Worm (Caenorhabditis elegans) whole organism, young adult: ENCODE results near the gene fntb-1.

Experiments used
- B0336.3 ChIP-seq: fragments of 200-800 bp; sonication (Bioruptor generic); IDR thresholded peaks from 2 replicates; pipeline ENCODE4 v1.3.6; 2022; ENCODE audit warnings: missing genetic modification characterization, missing compliant biosample characterization
- D2030.7 ChIP-seq: fragments of 200-800 bp; sonication (Bioruptor generic); IDR thresholded peaks from 2 replicates; pipeline ENCODE4 v1.3.6; 2022; ENCODE audit warnings: missing genetic modification reagents, missing genetic modification characterization, missing compliant biosample characterization
- F23B12.7 ChIP-seq: sonication (generic microtip); optimal IDR thresholded peaks from 2 replicates; lab custom pipeline; 2017; ENCODE audit warnings: missing genetic modification characterization, mild to moderate bottlenecking, missing compliant biosample characterization, antibody characterized with exemption, moderate library complexity; ENCODE audit not compliant: insufficient read depth
- F33H1.4 ChIP-seq: fragments of 200-800 bp; sonication (Bioruptor generic); IDR thresholded peaks from 2 replicates; pipeline ENCODE4 v1.3.6; 2022; ENCODE audit warnings: missing genetic modification reagents, missing genetic modification characterization, missing compliant biosample characterization
- F49E8.2 ChIP-seq: sonication (generic microtip); optimal IDR thresholded peaks from 3 replicates; lab custom pipeline; 2017; ENCODE audit warnings: missing genetic modification characterization, mild to moderate bottlenecking, missing compliant biosample characterization, antibody characterized with exemption, moderate library complexity; ENCODE audit not compliant: insufficient read depth
- Y79H2A.3 ChIP-seq: fragments of 200-800 bp; sonication (Bioruptor generic); conservative IDR thresholded peaks from 2 replicates; pipeline ENCODE4 v1.3.6; 2022; ENCODE audit warnings: missing genetic modification reagents, missing genetic modification characterization, missing compliant biosample characterization
- attf-6 ChIP-seq: fragments of 200-800 bp; sonication (Bioruptor generic); IDR thresholded peaks from 2 replicates; pipeline ENCODE4 v1.3.6; 2022; ENCODE audit warnings: missing genetic modification reagents, missing genetic modification characterization, missing compliant biosample characterization
- bed-2 ChIP-seq: fragments of 200-800 bp; sonication (Bioruptor generic); IDR thresholded peaks from 2 replicates; pipeline ENCODE4 v1.3.6; 2022; ENCODE audit warnings: missing genetic modification reagents, missing genetic modification characterization, missing compliant biosample characterization
- ceh-100 ChIP-seq: fragments of 200-800 bp; sonication (Bioruptor generic); IDR thresholded peaks from 2 replicates; pipeline ENCODE4 v1.3.6; 2022; ENCODE audit warnings: missing genetic modification reagents, missing genetic modification characterization, missing compliant biosample characterization
- ceh-27 ChIP-seq: fragments of 200-800 bp; sonication (Bioruptor generic); optimal IDR thresholded peaks from 2 replicates; lab custom pipeline; 2018; ENCODE audit warnings: mild to moderate bottlenecking, missing genetic modification characterization, moderate library complexity, missing compliant biosample characterization
- ceh-91 ChIP-seq: fragments of 200-800 bp; sonication (Bioruptor generic); IDR thresholded peaks from 2 replicates; pipeline ENCODE4 v1.3.6; 2022; ENCODE audit warnings: missing genetic modification reagents, missing genetic modification characterization, missing compliant biosample characterization
- dox-1 ChIP-seq: fragments of 200-800 bp; sonication (Bioruptor generic); IDR thresholded peaks from 2 replicates; pipeline ENCODE4 v1.3.6; 2022; ENCODE audit warnings: missing genetic modification reagents, missing genetic modification characterization, missing compliant biosample characterization
- dpff-1 ChIP-seq: sonication (generic microtip); optimal IDR thresholded peaks from 2 replicates; lab custom pipeline; 2017; ENCODE audit warnings: mild to moderate bottlenecking, missing genetic modification characterization, missing compliant biosample characterization
- efl-1 ChIP-seq: fragments of 150-350 bp; optimal IDR thresholded peaks from 2 replicates; lab custom pipeline; 2014; ENCODE audit warnings: missing biosample characterization, missing genetic modification reagents, missing genetic modification characterization
- egl-44 ChIP-seq: fragments of 200-800 bp; sonication (Bioruptor generic); IDR thresholded peaks from 2 replicates; pipeline ENCODE4 v1.3.6; 2022; ENCODE audit warnings: missing genetic modification reagents, missing genetic modification characterization, missing compliant biosample characterization
- egrh-3 ChIP-seq: fragments of 200-800 bp; sonication (Bioruptor generic); IDR thresholded peaks from 2 replicates; pipeline ENCODE4 v1.3.6; 2022; ENCODE audit warnings: missing genetic modification reagents, missing genetic modification characterization, missing compliant biosample characterization
- ekl-4 ChIP-seq: fragments of 200-800 bp; sonication (Bioruptor generic); IDR thresholded peaks from 2 replicates; pipeline ENCODE4 v1.3.6; 2022; ENCODE audit warnings: missing genetic modification reagents, missing genetic modification characterization, missing compliant biosample characterization
- him-1 ChIP-seq: sonication (generic microtip); optimal IDR thresholded peaks from 2 replicates; lab custom pipeline; 2016; ENCODE audit warnings: missing genotype, missing genetic modification reagents, missing genetic modification characterization, missing compliant biosample characterization
- hmg-1.2 ChIP-seq: fragments of 200-800 bp; sonication (Bioruptor generic); IDR thresholded peaks from 2 replicates; pipeline ENCODE4 v1.3.6; 2022; ENCODE audit warnings: missing genetic modification reagents, missing genetic modification characterization, missing compliant biosample characterization
- hsf-1 ChIP-seq: fragments of 200-800 bp; sonication (Bioruptor generic); IDR thresholded peaks from 2 replicates; pipeline ENCODE4 v1.3.6; 2022; ENCODE audit warnings: missing genetic modification reagents, missing genetic modification characterization, missing compliant biosample characterization
- lin-26 ChIP-seq: fragments of 200-800 bp; sonication (Bioruptor generic); IDR thresholded peaks from 2 replicates; pipeline ENCODE4 v1.3.6; 2022; ENCODE audit warnings: missing genetic modification reagents, missing genetic modification characterization, missing compliant biosample characterization
- lin-54 ChIP-seq: fragments of 200-800 bp; sonication (Bioruptor generic); optimal IDR thresholded peaks from 2 replicates; lab custom pipeline; 2018; ENCODE audit warnings: mild to moderate bottlenecking, missing genetic modification characterization, missing compliant biosample characterization
- lsl-1 ChIP-seq: fragments of 200-800 bp; sonication (Bioruptor generic); optimal IDR thresholded peaks from 2 replicates; lab custom pipeline; 2018; ENCODE audit warnings: mild to moderate bottlenecking, missing genetic modification characterization, moderate library complexity, missing compliant biosample characterization
- madf-6 ChIP-seq: fragments of 200-800 bp; sonication (Bioruptor generic); IDR thresholded peaks from 2 replicates; pipeline ENCODE4 v1.3.6; 2022; ENCODE audit warnings: missing genetic modification reagents, missing genetic modification characterization, missing compliant biosample characterization
- madf-8 ChIP-seq: fragments of 200-800 bp; sonication (Bioruptor generic); conservative IDR thresholded peaks from 2 replicates; pipeline ENCODE4 v1.3.6; 2022; ENCODE audit warnings: missing genetic modification reagents, missing genetic modification characterization, missing compliant biosample characterization
- mcd-1 ChIP-seq: fragments of 200-800 bp; sonication (Bioruptor generic); IDR thresholded peaks from 2 replicates; pipeline ENCODE4 v1.3.6; 2022; ENCODE audit warnings: missing genetic modification reagents, missing genetic modification characterization, missing compliant biosample characterization
- nfyb-1 ChIP-seq: fragments of 200-800 bp; sonication (Bioruptor generic); IDR thresholded peaks from 2 replicates; pipeline ENCODE4 v1.3.6; 2022; ENCODE audit warnings: missing genetic modification reagents, missing genetic modification characterization, missing compliant biosample characterization
- pbrm-1 ChIP-seq: fragments of 200-800 bp; sonication (Bioruptor generic); IDR thresholded peaks from 2 replicates; pipeline ENCODE4 v1.3.6; 2022; ENCODE audit warnings: missing genetic modification reagents, missing genetic modification characterization, missing compliant biosample characterization
- rcor-1 ChIP-seq: fragments of 200-800 bp; sonication (Bioruptor generic); IDR thresholded peaks from 2 replicates; pipeline ENCODE4 v1.3.6; 2022; ENCODE audit warnings: missing genetic modification reagents, missing genetic modification characterization, missing compliant biosample characterization
- repo-1 ChIP-seq: sonication (generic microtip); optimal IDR thresholded peaks from 2 replicates; lab custom pipeline; 2017; ENCODE audit warnings: mild to moderate bottlenecking, missing genetic modification characterization, missing compliant biosample characterization
- snpc-1.1 ChIP-seq: sonication (generic microtip); optimal IDR thresholded peaks from 2 replicates; lab custom pipeline; 2017; ENCODE audit warnings: missing genetic modification characterization, mild to moderate bottlenecking, missing compliant biosample characterization, antibody characterized with exemption, moderate library complexity, missing genotype, missing genetic modification reagents; ENCODE audit not compliant: insufficient read depth
- snpc-1.3 ChIP-seq: sonication (generic microtip); optimal IDR thresholded peaks from 2 replicates; lab custom pipeline; 2017; ENCODE audit warnings: missing genetic modification characterization, mild to moderate bottlenecking, missing compliant biosample characterization, antibody characterized with exemption, moderate library complexity, missing genotype, missing genetic modification reagents; ENCODE audit not compliant: insufficient read depth
- snpc-3.4 ChIP-seq: sonication (generic microtip); optimal IDR thresholded peaks from 2 replicates; lab custom pipeline; 2017; ENCODE audit warnings: missing genetic modification characterization, mild to moderate bottlenecking, missing compliant biosample characterization, antibody characterized with exemption, moderate library complexity, missing genotype, missing genetic modification reagents
- snpc-4 ChIP-seq, 5 experiments: fragments of 150-350 bp in 1 of 5; sonication (generic microtip) in 4 of 5; optimal IDR thresholded peaks; 2 replicates each; lab custom pipeline; 2014 to 2018; ENCODE audit warnings: missing genetic modification characterization in 5 of 5, missing biosample characterization in 3 of 5, antibody characterized with exemption in 2 of 5, mild to moderate bottlenecking in 2 of 5, missing compliant biosample characterization in 2 of 5, missing genotype in 2 of 5, moderate library complexity in 2 of 5, missing genetic modification reagents in 1 of 5
- tbp1 ChIP-seq: fragments of 200-800 bp; sonication (Bioruptor generic); optimal IDR thresholded peaks from 2 replicates; lab custom pipeline; 2018; ENCODE audit warnings: mild to moderate bottlenecking, missing genetic modification characterization, missing compliant biosample characterization
- tlf-1 ChIP-seq: fragments of 200-800 bp; sonication (Bioruptor generic); optimal IDR thresholded peaks from 2 replicates; lab custom pipeline; 2018; ENCODE audit warnings: mild to moderate bottlenecking, missing genetic modification characterization, missing compliant biosample characterization
- xnd-1 ChIP-seq: sonication (generic microtip); optimal IDR thresholded peaks from 2 replicates; lab custom pipeline; 2016; ENCODE audit warnings: missing genotype, missing genetic modification reagents, missing genetic modification characterization, missing compliant biosample characterization
- zfh-2 ChIP-seq: fragments of 200-800 bp; sonication (Bioruptor generic); conservative IDR thresholded peaks from 2 replicates; pipeline ENCODE4 v1.3.6; 2022; ENCODE audit warnings: missing genetic modification reagents, missing genetic modification characterization, missing compliant biosample characterization
- ztf-18 ChIP-seq: sonication (generic microtip); optimal IDR thresholded peaks from 2 replicates; lab custom pipeline; 2016; ENCODE audit warnings: missing genotype, mild to moderate bottlenecking, missing genetic modification characterization, missing compliant biosample characterization

The fntb-1 gene

ce11 chrV:14463087-14463486 lies 15.6 kb downstream of the fntb-1 start, which contains the start of gene F08H9.3:
Gene F08H9.3 (minus strand): TSS chrV:14463338.
- TF ChIP-seq tbp1 (GFP tag; lab: Kevin White, UChicago) = peak; percentile 69
- TF ChIP-seq attf-6 (GFP tag; lab: Robert Waterston, UW) = peak; percentile 88
- peak; percentile 95 for TF ChIP-seq hmg-1.2 (GFP tag; lab: Robert Waterston, UW)
- TF ChIP-seq ekl-4 = peak; percentile 75; the same call in 1 of the 2 replicates
- peak; percentile 22 for TF ChIP-seq xnd-1
- peak; percentile 10 for TF ChIP-seq efl-1 (GFP tag; lab: Kevin White, UChicago)
- TF ChIP-seq F49E8.2 (tag; lab: Kevin White, UChicago) = peak; percentile 38
- 0 out of 2 replicates have a peak, but pooled peaks have one; percentile 63 for TF ChIP-seq egl-44 (GFP tag; lab: Robert Waterston, UW)
- peak; percentile 82 for TF ChIP-seq Y79H2A.3
- peak; percentile 63 for TF ChIP-seq ceh-100
- peak; percentile 77 for TF ChIP-seq madf-6 (GFP tag; lab: Robert Waterston, UW)
- peak; percentile 3 for TF ChIP-seq ceh-27
- TF ChIP-seq snpc-3.4 (tag; lab: Kevin White, UChicago) = peak; percentile 85
- TF ChIP-seq zfh-2 (GFP tag; lab: Robert Waterston, UW) = peak; percentile 51; the same call in 1 of the 2 replicates
- peak; percentile 75 for TF ChIP-seq pbrm-1
- peak; percentile 52; the same call in 1 of the 2 replicates for TF ChIP-seq B0336.3 (GFP tag; lab: Robert Waterston, UW)
- peak; percentile 69; the same call in 1 of the 2 replicates for TF ChIP-seq lin-26 (GFP tag; lab: Robert Waterston, UW)
- TF ChIP-seq dox-1 (GFP tag; lab: Robert Waterston, UW) = peak; percentile 84
- peak; percentile 55 for TF ChIP-seq lsl-1 (GFP tag; lab: Kevin White, UChicago)
- peak; percentile 27 for TF ChIP-seq lin-54 (GFP tag; lab: Kevin White, UChicago)
- TF ChIP-seq snpc-1.1 (tag; lab: Kevin White, UChicago) = peak; percentile 93
- peak; percentile 62 for TF ChIP-seq egrh-3
- peak; percentile 85 for TF ChIP-seq snpc-4 (GFP tag; optimal IDR thresholded peaks at IDR 0.05; lab: Kevin White, UChicago)
- TF ChIP-seq snpc-4 (tag; optimal IDR thresholded peaks at IDR 0.05; lab: Kevin White, UChicago) = peak; percentile 90 to 98 (median 94)
- peak; percentile 64 for TF ChIP-seq snpc-1.3
- TF ChIP-seq dpff-1 = peak; percentile 9
- TF ChIP-seq ceh-91 (GFP tag; lab: Robert Waterston, UW) = 0 out of 2 replicates have a peak, but pooled peaks have one; percentile 18
- TF ChIP-seq mcd-1 (GFP tag; lab: Robert Waterston, UW) = peak; percentile 74
- peak; percentile 90 for TF ChIP-seq him-1
- 0 out of 2 replicates have a peak, but pooled peaks have one; percentile 58 for TF ChIP-seq nfyb-1 (GFP tag; lab: Robert Waterston, UW)
- peak; percentile 35; the same call in 1 of the 2 replicates for TF ChIP-seq madf-8
- peak; percentile 55; the same call in 1 of the 2 replicates for TF ChIP-seq rcor-1 (GFP tag; lab: Robert Waterston, UW)
- peak; percentile 2 for TF ChIP-seq ztf-18 (tag; lab: Kevin White, UChicago)
- TF ChIP-seq repo-1 (tag; lab: Kevin White, UChicago) = peak; percentile 18
- TF ChIP-seq D2030.7 (GFP tag; lab: Robert Waterston, UW) = peak; percentile 82
- peak; percentile 68 for TF ChIP-seq F23B12.7 (tag; lab: Kevin White, UChicago)
- TF ChIP-seq F33H1.4 (GFP tag; lab: Robert Waterston, UW) = peak; percentile 51
- peak; percentile 6 for TF ChIP-seq tlf-1
- 0 out of 2 replicates have a peak, but pooled peaks have one; percentile 48 for TF ChIP-seq bed-2
- peak; percentile 57; the same call in 1 of the 2 replicates for TF ChIP-seq hsf-1 (GFP tag; lab: Robert Waterston, UW)
